Worm (Caenorhabditis elegans): ENCODE measurements around the gene F47G3.4.

F47G3.4 gene

DNA sequence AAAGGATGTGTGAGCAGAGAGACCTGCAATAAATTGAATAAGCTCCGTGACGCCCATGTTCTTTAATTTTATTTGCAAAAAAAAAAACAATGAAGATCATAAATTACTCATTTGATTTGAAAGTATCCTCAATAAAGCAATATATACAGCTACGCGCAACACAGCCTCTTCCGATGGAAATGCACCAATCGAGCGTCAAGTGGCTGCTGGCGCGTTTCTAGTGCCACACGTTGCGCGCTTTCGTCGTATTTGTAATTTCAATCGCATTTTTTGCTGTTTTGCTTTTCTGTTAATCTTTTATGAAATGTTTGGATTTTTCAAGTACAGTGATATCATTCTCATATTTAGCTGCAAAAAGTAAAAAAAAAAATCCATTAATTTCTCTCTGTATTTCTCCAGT is 845 bp downstream of the F47G3.4 start:
- TF ChIP-seq T22C8.4 (GFP tag; IDR thresholded peaks at IDR 0.05) (no peak), cog-1 (tag; optimal IDR thresholded peaks at IDR 0.05) (no peak), ztf-23 (GFP tag; IDR thresholded peaks at IDR 0.05) (no peak), ref-1 (GFP tag; conservative IDR thresholded peaks at IDR 0.05) (no peak), klf-2 (GFP tag; conservative IDR thresholded peaks at IDR 0.05) (no peak), ztf-29 (GFP tag; IDR thresholded peaks at IDR 0.05) (no peak), med-1 (GFP tag; optimal IDR thresholded peaks at IDR 0.05; ENCODE audit: insufficient read depth) (no peak), flt-1 (GFP tag; IDR thresholded peaks at IDR 0.05) (no peak), tab-1 (GFP tag; IDR thresholded peaks at IDR 0.05) (no peak)

DNA sequence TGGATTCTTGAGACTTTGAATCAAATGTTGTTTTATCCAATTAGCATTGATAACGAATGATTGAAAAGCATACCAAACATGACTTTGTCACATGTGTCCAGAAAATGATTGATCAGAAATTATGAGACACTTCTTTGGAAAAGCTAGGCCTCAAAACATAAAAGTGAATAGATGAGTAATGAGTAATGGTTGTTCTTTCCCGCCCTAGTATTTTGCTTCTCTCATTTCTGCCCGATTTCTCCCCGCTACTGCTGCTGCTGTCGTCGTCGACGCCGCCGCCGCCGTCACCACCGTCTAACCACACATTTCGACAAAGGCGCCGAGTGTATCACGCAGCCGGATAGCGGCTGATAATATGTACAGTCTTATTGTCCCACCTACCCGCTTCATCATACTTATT is 4.1 kb downstream of the F47G3.4 start, which contains the start of gene F47G3.1:
Gene F47G3.1, plus strand, starts transcription at position 301 of the 400 bp plus-strand sequence.
- TF ChIP-seq ref-1 (GFP tag; conservative IDR thresholded peaks at IDR 0.05) (no peak), T22C8.4 (GFP tag; IDR thresholded peaks at IDR 0.05) (no peak), cog-1 (tag; optimal IDR thresholded peaks at IDR 0.05) (no peak), med-1 (GFP tag; optimal IDR thresholded peaks at IDR 0.05; ENCODE audit: insufficient read depth) (no peak), ztf-23 (GFP tag; IDR thresholded peaks at IDR 0.05) (no peak), klf-2 (GFP tag; conservative IDR thresholded peaks at IDR 0.05) (no peak), flt-1 (GFP tag; IDR thresholded peaks at IDR 0.05) (no peak), ztf-29 (GFP tag; IDR thresholded peaks at IDR 0.05) (no peak), tab-1 (GFP tag; IDR thresholded peaks at IDR 0.05) (no peak)

DNA sequence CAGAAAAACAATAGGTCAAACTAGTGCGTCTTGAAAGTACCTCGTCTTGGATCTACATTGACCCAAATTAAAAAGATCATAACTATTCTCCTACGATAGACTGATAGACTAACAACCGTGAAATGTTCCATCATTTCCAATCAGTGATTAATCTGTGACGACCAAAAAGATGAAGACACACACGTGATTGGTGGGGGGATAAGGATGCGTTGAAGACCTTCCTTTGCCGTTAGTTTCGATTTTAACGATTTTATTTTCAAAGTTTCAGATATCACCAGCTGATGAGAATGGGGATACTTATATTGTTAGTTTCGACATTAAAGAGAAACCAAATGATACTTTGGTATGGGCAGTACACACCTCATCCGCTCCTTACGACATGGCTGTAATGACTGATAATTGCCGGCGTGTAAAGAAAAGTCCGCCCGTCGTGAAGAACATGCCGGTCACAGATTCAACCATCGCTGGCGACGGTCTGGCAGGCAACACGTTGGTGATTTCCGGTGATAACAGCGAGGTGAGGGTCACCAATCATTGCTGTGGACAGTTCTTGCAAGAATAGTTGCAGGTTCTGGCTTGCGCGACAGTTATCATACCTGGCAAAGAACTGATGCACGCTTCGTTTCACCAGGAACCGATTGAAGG is 5.7 kb downstream of the F47G3.4 start:
- TF ChIP-seq T22C8.4 (GFP tag; IDR thresholded peaks at IDR 0.05), result no peak

DNA sequence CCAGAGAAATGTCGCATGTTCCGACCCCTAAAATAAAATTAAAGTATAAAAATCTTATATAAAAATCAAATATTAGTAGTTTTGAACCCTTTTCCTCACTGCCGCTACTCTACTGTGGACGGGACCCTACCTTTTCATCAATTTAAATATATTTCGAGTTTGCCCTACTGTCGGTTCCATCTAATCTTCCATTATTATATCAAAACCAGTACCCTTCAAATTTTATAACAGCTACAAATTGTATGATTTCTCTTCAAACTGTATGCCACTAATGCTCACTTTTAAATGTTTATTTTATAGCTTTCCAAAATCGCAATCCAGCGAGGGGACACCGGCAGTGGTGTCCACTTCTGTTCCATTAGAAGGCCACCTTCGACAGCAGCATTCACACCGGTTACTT is 13.6 kb downstream of the F47G3.4 start, which contains the start of gene C43H6.6:
Gene C43H6.6, plus strand, starts transcription at position 301 of the 400 bp plus-strand sequence.
- TF ChIP-seq T22C8.4 (GFP tag; IDR thresholded peaks at IDR 0.05) (no peak), med-1 (GFP tag; optimal IDR thresholded peaks at IDR 0.05; ENCODE audit: insufficient read depth) (no peak), cog-1 (tag; optimal IDR thresholded peaks at IDR 0.05) (no peak), flt-1 (GFP tag; IDR thresholded peaks at IDR 0.05) (no peak), ztf-23 (GFP tag; IDR thresholded peaks at IDR 0.05) (no peak), klf-2 (GFP tag; conservative IDR thresholded peaks at IDR 0.05) (no peak), ref-1 (GFP tag; conservative IDR thresholded peaks at IDR 0.05) (no peak), ztf-29 (GFP tag; IDR thresholded peaks at IDR 0.05) (no peak), tab-1 (GFP tag; IDR thresholded peaks at IDR 0.05) (no peak)

DNA sequence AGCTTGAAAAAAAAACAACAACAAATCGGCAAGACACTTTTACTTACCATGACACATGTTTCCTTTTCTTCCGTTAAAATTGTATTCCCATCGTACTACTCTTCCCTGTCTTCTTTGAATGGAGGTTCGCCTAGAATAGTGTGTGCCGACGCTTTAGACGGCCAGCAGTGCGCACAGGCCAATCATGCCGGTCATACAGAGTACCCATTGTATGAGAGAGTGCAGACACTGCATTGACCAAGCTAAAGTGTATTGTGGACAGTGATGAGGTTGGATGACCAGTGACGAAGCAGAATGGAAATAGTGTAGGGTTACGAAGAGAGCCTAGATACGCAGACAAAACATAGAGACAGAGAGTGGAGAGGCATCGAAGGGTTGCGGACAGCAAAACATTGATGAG is 20.5 kb downstream of the F47G3.4 start, which contains the start of gene dhhc-9:
Gene dhhc-9, minus strand, starts transcription at position 154 of the 400 bp plus-strand sequence.
- no peak for TF ChIP-seq klf-2 (GFP tag; conservative IDR thresholded peaks at IDR 0.05)
- no peak for TF ChIP-seq ztf-23 (GFP tag; IDR thresholded peaks at IDR 0.05)
- TF ChIP-seq cog-1 (tag; optimal IDR thresholded peaks at IDR 0.05), result peak; percentile 27
- no peak for TF ChIP-seq ref-1 (GFP tag; conservative IDR thresholded peaks at IDR 0.05)
- TF ChIP-seq flt-1 (GFP tag; IDR thresholded peaks at IDR 0.05), result 0 out of 2 replicates have a peak, but pooled peaks have one; percentile 34
- TF ChIP-seq ztf-29 (GFP tag; IDR thresholded peaks at IDR 0.05), result no peak
- TF ChIP-seq med-1 (GFP tag; optimal IDR thresholded peaks at IDR 0.05; ENCODE audit: insufficient read depth), result no peak
- no peak for TF ChIP-seq T22C8.4 (GFP tag; IDR thresholded peaks at IDR 0.05)
- no peak for TF ChIP-seq tab-1 (GFP tag; IDR thresholded peaks at IDR 0.05)

DNA sequence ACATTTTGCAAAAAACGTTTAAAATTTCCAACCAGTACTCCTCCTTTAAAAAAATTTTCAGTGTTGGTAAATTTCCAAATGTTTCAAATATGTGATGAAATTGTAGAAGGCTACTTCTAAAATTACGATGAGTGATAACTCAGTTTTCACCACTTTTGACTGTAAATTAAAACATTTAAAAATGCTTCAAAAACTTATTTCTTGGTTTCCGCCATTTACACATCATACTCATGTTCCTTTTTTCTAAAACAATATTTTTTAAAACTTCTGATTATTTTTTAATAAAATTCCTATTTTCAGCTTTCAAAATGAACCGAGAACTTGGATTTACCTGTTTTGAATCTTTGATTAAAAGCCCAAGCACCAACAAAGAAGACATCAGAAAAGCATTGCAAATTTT is 22.3 kb downstream of the F47G3.4 start, which contains the start of gene C43H6.4:
Gene C43H6.4, plus strand, starts transcription at position 301 of the 400 bp plus-strand sequence.
- TF ChIP-seq cog-1 (tag; optimal IDR thresholded peaks at IDR 0.05) (no peak), ztf-29 (GFP tag; IDR thresholded peaks at IDR 0.05) (no peak), T22C8.4 (GFP tag; IDR thresholded peaks at IDR 0.05) (no peak), tab-1 (GFP tag; IDR thresholded peaks at IDR 0.05) (no peak), klf-2 (GFP tag; conservative IDR thresholded peaks at IDR 0.05) (no peak), ztf-23 (GFP tag; IDR thresholded peaks at IDR 0.05) (no peak), flt-1 (GFP tag; IDR thresholded peaks at IDR 0.05) (no peak), ref-1 (GFP tag; conservative IDR thresholded peaks at IDR 0.05) (no peak), med-1 (GFP tag; optimal IDR thresholded peaks at IDR 0.05; ENCODE audit: insufficient read depth) (no peak)

DNA sequence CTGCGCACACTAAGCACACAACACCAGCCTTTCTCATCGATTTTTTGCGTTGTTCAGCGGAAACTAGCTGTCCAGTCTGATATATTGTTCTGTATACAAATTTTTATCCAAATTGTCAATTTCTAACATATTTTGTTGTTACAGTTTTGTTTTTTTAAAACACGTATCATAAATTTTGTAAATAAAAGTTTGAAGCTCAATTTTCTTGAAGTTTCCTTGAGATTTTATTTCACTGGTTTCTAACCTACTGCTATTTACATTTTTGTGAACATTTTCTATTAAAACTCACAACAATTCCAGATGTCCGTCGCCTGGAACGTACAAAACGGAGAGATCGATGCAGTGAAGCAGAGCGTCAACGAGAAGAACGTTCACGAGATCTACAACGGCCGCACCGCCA is 25.8 kb downstream of the F47G3.4 start, which contains the start of gene mtpn-1:
Gene mtpn-1, plus strand, starts transcription at position 301 of the 400 bp plus-strand sequence.
- no peak for TF ChIP-seq ref-1 (GFP tag; conservative IDR thresholded peaks at IDR 0.05)
- TF ChIP-seq ztf-23 (GFP tag; IDR thresholded peaks at IDR 0.05), result no peak
- no peak for TF ChIP-seq tab-1 (GFP tag; IDR thresholded peaks at IDR 0.05)
- no peak for TF ChIP-seq flt-1 (GFP tag; IDR thresholded peaks at IDR 0.05)

DNA sequence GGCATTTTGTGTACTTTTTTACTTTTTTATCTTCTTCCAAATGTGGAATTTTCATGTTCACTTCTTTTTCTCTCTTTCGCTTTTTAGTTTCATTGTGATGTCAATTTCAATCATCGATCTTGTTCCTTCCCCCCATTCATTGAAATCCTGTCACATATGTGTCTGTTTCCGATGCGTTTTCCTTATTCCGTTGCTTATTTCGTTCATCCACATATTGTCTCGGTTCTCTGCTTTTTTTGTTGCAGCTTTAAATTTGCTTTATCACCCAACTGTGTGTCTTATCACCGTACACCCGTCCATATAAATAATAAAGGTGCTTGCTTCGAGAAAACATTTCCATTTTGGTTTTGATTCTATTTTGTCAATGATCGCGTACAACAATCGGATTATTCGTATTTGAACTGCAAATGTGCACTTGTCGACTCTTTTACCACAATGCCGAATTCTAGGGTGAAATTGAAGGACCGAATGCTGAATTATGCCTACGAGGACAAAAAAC is 27.9 kb downstream of the F47G3.4 start, which contains the start of the genes C43H6.12 and trpp-12:
Gene C43H6.12, plus strand, starts transcription at position 365 of the 499 bp plus-strand sequence.
Gene trpp-12, plus strand, starts transcription at position 449 of the 499 bp plus-strand sequence.
- TF ChIP-seq ztf-29 (GFP tag; IDR thresholded peaks at IDR 0.05) (no peak), ztf-23 (GFP tag; IDR thresholded peaks at IDR 0.05) (no peak), T22C8.4 (GFP tag; IDR thresholded peaks at IDR 0.05) (no peak), ref-1 (GFP tag; conservative IDR thresholded peaks at IDR 0.05) (no peak)

DNA sequence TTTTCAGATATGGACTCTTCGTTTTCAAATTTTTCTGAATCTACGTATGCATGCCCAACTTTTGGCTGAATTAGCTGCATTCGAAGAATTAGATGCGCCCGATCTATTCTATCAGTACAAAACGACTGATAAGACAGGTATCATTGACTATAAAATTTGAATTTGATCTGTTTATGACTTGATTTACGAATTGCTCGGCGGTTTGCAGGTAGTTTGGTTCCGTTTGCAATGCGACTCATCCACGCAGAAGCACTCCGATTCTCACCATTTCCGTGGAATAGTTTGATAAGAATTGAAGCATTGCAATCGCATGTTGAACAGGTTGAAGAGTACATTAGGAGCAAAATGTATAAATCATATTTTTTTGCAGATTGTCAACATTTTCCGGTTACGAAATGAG is 29.6 kb downstream of the F47G3.4 start:
- TF ChIP-seq T22C8.4 (GFP tag; IDR thresholded peaks at IDR 0.05), result no peak
- no peak for TF ChIP-seq ztf-29 (GFP tag; IDR thresholded peaks at IDR 0.05)
- no peak for TF ChIP-seq tab-1 (GFP tag; IDR thresholded peaks at IDR 0.05)
- TF ChIP-seq flt-1 (GFP tag; IDR thresholded peaks at IDR 0.05), result no peak
- TF ChIP-seq klf-2 (GFP tag; conservative IDR thresholded peaks at IDR 0.05), result no peak

DNA sequence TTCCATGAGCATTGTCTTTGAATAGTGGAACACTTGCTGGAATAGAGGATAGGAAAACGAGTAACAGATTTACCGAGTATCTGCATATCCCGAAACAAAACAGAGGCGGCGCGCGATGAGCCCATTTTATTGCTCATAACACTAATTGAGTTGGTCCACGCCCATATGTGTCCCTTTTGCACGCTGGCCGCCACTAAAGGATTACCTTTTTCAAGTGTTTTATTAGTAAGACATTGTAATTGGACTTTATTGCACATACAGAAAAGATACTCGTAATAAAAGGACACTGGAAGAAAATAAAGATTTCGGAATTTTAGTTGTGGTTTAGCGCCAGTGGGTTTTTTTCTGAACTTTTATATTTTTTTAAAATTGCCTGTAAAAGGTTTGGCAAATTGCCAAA is 31.9 kb downstream of the F47G3.4 start, which contains the start of gene hlh-15:
Gene hlh-15, minus strand, starts transcription at position 101 of the 400 bp plus-strand sequence.
- TF ChIP-seq tab-1 (GFP tag; IDR thresholded peaks at IDR 0.05) (no peak), ztf-23 (GFP tag; IDR thresholded peaks at IDR 0.05) (no peak), flt-1 (GFP tag; IDR thresholded peaks at IDR 0.05) (no peak), ref-1 (GFP tag; conservative IDR thresholded peaks at IDR 0.05) (no peak), klf-2 (GFP tag; conservative IDR thresholded peaks at IDR 0.05) (no peak), ztf-29 (GFP tag; IDR thresholded peaks at IDR 0.05) (no peak), cog-1 (tag; optimal IDR thresholded peaks at IDR 0.05) (no peak), T22C8.4 (GFP tag; IDR thresholded peaks at IDR 0.05) (no peak), med-1 (GFP tag; optimal IDR thresholded peaks at IDR 0.05; ENCODE audit: insufficient read depth) (no peak)

Data from whole organism, midembryonic.